Worm (Caenorhabditis elegans) whole organism, late embryonic: ENCODE measurements around the gene rnp-7.
A peak's percentile ranks its signal among the peaks of the same experiment; 100 is the strongest.

Experiments
- C38D4.7 ChIP-seq: fragments of 200-800 bp; sonication (Bioruptor generic); optimal IDR thresholded peaks from 2 replicates; lab custom pipeline; 2018; ENCODE audit warnings: mild to moderate bottlenecking, missing genetic modification characterization, moderate library complexity, missing compliant biosample characterization
- K02D7.2 ChIP-seq: sonication (generic microtip); optimal IDR thresholded peaks from 2 replicates; lab custom pipeline; 2017; ENCODE audit warnings: mild to moderate bottlenecking, missing genetic modification characterization, missing compliant biosample characterization
- Y22D7AL.16 ChIP-seq: sonication (generic microtip); optimal IDR thresholded peaks from 2 replicates; lab custom pipeline; 2016; ENCODE audit warnings: missing genetic modification characterization, missing compliant biosample characterization
- ahr-1 ChIP-seq: sonication (generic microtip); optimal IDR thresholded peaks from 2 replicates; lab custom pipeline; 2016; ENCODE audit warnings: missing genetic modification characterization, missing compliant biosample characterization
- ceh-14 ChIP-seq: sonication (generic microtip); optimal IDR thresholded peaks from 2 replicates; lab custom pipeline; 2016; ENCODE audit warnings: missing genotype, missing genetic modification characterization, missing compliant biosample characterization
- ceh-19 ChIP-seq: fragments of 200-800 bp; sonication (Bioruptor generic); optimal IDR thresholded peaks from 2 replicates; lab custom pipeline; 2018; ENCODE audit warnings: mild to moderate bottlenecking, missing genetic modification characterization, missing compliant biosample characterization
- ceh-24 ChIP-seq: sonication (generic microtip); optimal IDR thresholded peaks from 2 replicates; lab custom pipeline; 2016; ENCODE audit warnings: mild to moderate bottlenecking, missing genetic modification characterization, missing compliant biosample characterization
- ceh-34 ChIP-seq: sonication (generic microtip); optimal IDR thresholded peaks from 2 replicates; lab custom pipeline; 2016; ENCODE audit warnings: mild to moderate bottlenecking, missing genetic modification characterization, missing compliant biosample characterization
- ceh-45 ChIP-seq: fragments of 200-800 bp; sonication (Bioruptor generic); IDR thresholded peaks from 2 replicates; pipeline ENCODE4 v1.3.6; 2022; ENCODE audit warnings: missing genetic modification reagents, missing genetic modification characterization, missing compliant biosample characterization
- ceh-48 ChIP-seq: sonication (generic microtip); optimal IDR thresholded peaks from 2 replicates; lab custom pipeline; 2016; ENCODE audit warnings: missing genetic modification characterization, inconsistent platforms, missing compliant biosample characterization
- ceh-6 ChIP-seq: fragments of 200-800 bp; sonication (Bioruptor generic); optimal IDR thresholded peaks from 2 replicates; lab custom pipeline; 2018; ENCODE audit warnings: mild to moderate bottlenecking, missing genetic modification characterization, missing compliant biosample characterization
- che-1 ChIP-seq: sonication (generic microtip); optimal IDR thresholded peaks from 2 replicates; lab custom pipeline; 2016; ENCODE audit warnings: mild to moderate bottlenecking, missing genetic modification characterization, missing compliant biosample characterization
- dve-1 ChIP-seq: sonication (generic microtip); optimal IDR thresholded peaks from 2 replicates; lab custom pipeline; 2017; ENCODE audit warnings: antibody characterized with exemption, mild to moderate bottlenecking, missing genetic modification characterization, missing compliant biosample characterization
- elt-4 ChIP-seq: sonication (generic microtip); optimal IDR thresholded peaks from 2 replicates; lab custom pipeline; 2016; ENCODE audit warnings: missing genetic modification characterization, missing compliant biosample characterization
- ets-4 ChIP-seq: sonication (generic microtip); optimal IDR thresholded peaks from 2 replicates; lab custom pipeline; 2016; ENCODE audit warnings: missing genetic modification characterization, missing compliant biosample characterization
- fax-1 ChIP-seq: sonication (generic microtip); optimal IDR thresholded peaks from 2 replicates; lab custom pipeline; 2016; ENCODE audit warnings: missing genotype, missing genetic modification characterization, missing compliant biosample characterization
- fkh-10 ChIP-seq: fragments of 150-350 bp; optimal IDR thresholded peaks from 2 replicates; lab custom pipeline; 2014; ENCODE audit warnings: missing biosample characterization, missing genetic modification reagents, missing genetic modification characterization
- fkh-6 ChIP-seq: sonication (generic microtip); optimal IDR thresholded peaks from 2 replicates; lab custom pipeline; 2016; ENCODE audit warnings: missing genetic modification characterization, missing compliant biosample characterization
- hlh-13 ChIP-seq: fragments of 200-800 bp; sonication (Bioruptor generic); optimal IDR thresholded peaks from 2 replicates; lab custom pipeline; 2018; ENCODE audit warnings: mild to moderate bottlenecking, missing genetic modification characterization, missing compliant biosample characterization
- hlh-6 ChIP-seq: sonication (generic microtip); optimal IDR thresholded peaks from 2 replicates; lab custom pipeline; 2016; ENCODE audit warnings: missing genotype, missing genetic modification characterization, missing compliant biosample characterization
- lim-6 ChIP-seq: sonication (generic microtip); optimal IDR thresholded peaks from 2 replicates; lab custom pipeline; 2016; ENCODE audit warnings: missing genetic modification characterization, missing compliant biosample characterization
- nfya-1 ChIP-seq: sonication (generic microtip); optimal IDR thresholded peaks from 2 replicates; lab custom pipeline; 2017; ENCODE audit warnings: missing genetic modification characterization, mild to moderate bottlenecking, missing compliant biosample characterization, antibody characterized with exemption, moderate library complexity
- nhr-11 ChIP-seq: fragments of 150-350 bp; optimal IDR thresholded peaks from 2 replicates; lab custom pipeline; 2014; ENCODE audit warnings: missing biosample characterization, missing genetic modification characterization
- npax-4 ChIP-seq: sonication (generic microtip); optimal IDR thresholded peaks from 2 replicates; lab custom pipeline; 2016; ENCODE audit warnings: missing genetic modification characterization, missing compliant biosample characterization
- odd-2 ChIP-seq: sonication (generic microtip); optimal IDR thresholded peaks from 2 replicates; lab custom pipeline; 2017; ENCODE audit warnings: antibody characterized with exemption, mild to moderate bottlenecking, missing genetic modification characterization, missing compliant biosample characterization
- pag-3 ChIP-seq: sonication (generic microtip); optimal IDR thresholded peaks from 2 replicates; lab custom pipeline; 2016; ENCODE audit warnings: missing compliant biosample characterization, missing genetic modification characterization, borderline replicate concordance
- pax-1 ChIP-seq: fragments of 150-350 bp; optimal IDR thresholded peaks from 2 replicates; lab custom pipeline; 2014; ENCODE audit warnings: missing biosample characterization, missing genetic modification characterization
- pha-2 ChIP-seq: sonication (generic microtip); optimal IDR thresholded peaks from 2 replicates; lab custom pipeline; 2017; ENCODE audit warnings: mild to moderate bottlenecking, missing genetic modification characterization, missing compliant biosample characterization
- rnt-1 ChIP-seq: sonication (generic microtip); optimal IDR thresholded peaks from 2 replicates; lab custom pipeline; 2016; ENCODE audit warnings: missing genetic modification characterization, missing compliant biosample characterization
- sdc-2 ChIP-seq: sonication (generic microtip); optimal IDR thresholded peaks from 2 replicates; lab custom pipeline; 2016; ENCODE audit warnings: missing genotype, missing genetic modification characterization, missing compliant biosample characterization
- sox-4 ChIP-seq: sonication (generic microtip); optimal IDR thresholded peaks from 2 replicates; lab custom pipeline; 2017; ENCODE audit warnings: mild to moderate bottlenecking, missing genetic modification characterization, inconsistent platforms, missing compliant biosample characterization
- syd-9 ChIP-seq: sonication (generic microtip); optimal IDR thresholded peaks from 2 replicates; lab custom pipeline; 2016; ENCODE audit warnings: mild to moderate bottlenecking, missing genetic modification characterization, moderate library complexity, missing compliant biosample characterization
- unc-3 ChIP-seq, 2 experiments: fragments of 200-800 bp in 1 of 2; sonication (Bioruptor generic) in 1 of 2; sonication (generic microtip) in 1 of 2; conservative IDR thresholded peaks in 1 of 2; optimal IDR thresholded peaks in 1 of 2; 2 replicates each; pipeline versions ENCODE4 v1.3.6 to Lab custom; 2016 to 2022; ENCODE audit warnings: missing compliant biosample characterization in 2 of 2, missing genetic modification characterization in 2 of 2, missing genetic modification reagents in 1 of 2
- unc-42 ChIP-seq: sonication (generic microtip); optimal IDR thresholded peaks from 2 replicates; lab custom pipeline; 2016; ENCODE audit warnings: missing genotype, missing genetic modification characterization, missing compliant biosample characterization
- unc-86 ChIP-seq: sonication (generic microtip); optimal IDR thresholded peaks from 2 replicates; lab custom pipeline; 2016; ENCODE audit warnings: missing genetic modification characterization, missing compliant biosample characterization

Gene rnp-7

DNA sequence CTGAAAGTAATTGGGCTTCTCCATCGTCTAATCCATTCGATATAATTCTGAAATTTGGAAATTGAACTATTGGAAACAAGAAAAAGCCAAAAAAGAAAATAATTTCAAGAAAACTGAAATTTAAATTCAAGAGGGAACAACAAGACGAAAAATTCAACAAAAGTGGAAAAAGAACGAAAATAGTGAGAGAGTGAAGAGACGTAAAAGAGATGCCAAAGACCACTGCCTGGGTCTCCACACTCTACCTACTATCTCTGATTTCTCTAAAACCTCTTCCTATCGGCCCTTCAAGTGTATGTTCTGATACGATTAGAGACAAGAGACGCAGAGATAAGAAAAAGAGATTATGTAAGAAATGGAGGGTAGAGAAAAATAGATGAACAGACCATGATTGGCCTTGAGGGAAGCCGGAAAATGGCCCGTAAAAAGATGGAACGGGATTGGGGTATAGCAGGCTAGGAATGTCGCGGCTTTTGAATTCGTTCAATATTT, 7.2 kb downstream of the rnp-7 start, which contains the start of gene ogt-1 (continued):
- TF ChIP-seq pax-1 (peak; percentile 79), elt-4 (no peak), unc-3 (GFP tag; conservative IDR thresholded peaks at IDR 0.05; lab: Robert Waterston, UW) (no peak), unc-3 (tag; optimal IDR thresholded peaks at IDR 0.05; lab: Kevin White, UChicago) (no peak), odd-2 (tag; lab: Kevin White, UChicago) (no peak), ceh-34 (tag; lab: Kevin White, UChicago) (no peak), fkh-10 (GFP tag; lab: Kevin White, UChicago) (no peak), ceh-6 (no peak), npax-4 (tag; lab: Kevin White, UChicago) (no peak), hlh-6 (tag; lab: Kevin White, UChicago) (no peak), fax-1 (no peak), ahr-1 (tag; lab: Kevin White, UChicago) (no peak), ceh-19 (GFP tag; lab: Kevin White, UChicago) (no peak), unc-86 (tag; lab: Kevin White, UChicago) (no peak), fkh-6 (tag; lab: Kevin White, UChicago) (no peak), nhr-11 (tag; lab: Kevin White, UChicago) (no peak), sdc-2 (tag; lab: Kevin White, UChicago) (no peak), pha-2 (no peak), lim-6 (tag; lab: Kevin White, UChicago) (no peak), K02D7.2 (tag; lab: Kevin White, UChicago) (no peak), sox-4 (tag; lab: Kevin White, UChicago) (no peak), dve-1 (peak; percentile 12), nfya-1 (peak; percentile 93), ceh-45 (no peak), che-1 (tag; lab: Kevin White, UChicago) (no peak), pag-3 (tag; lab: Kevin White, UChicago) (no peak)
- TF ChIP-seq, all 69 proteins: peak for 9

DNA sequence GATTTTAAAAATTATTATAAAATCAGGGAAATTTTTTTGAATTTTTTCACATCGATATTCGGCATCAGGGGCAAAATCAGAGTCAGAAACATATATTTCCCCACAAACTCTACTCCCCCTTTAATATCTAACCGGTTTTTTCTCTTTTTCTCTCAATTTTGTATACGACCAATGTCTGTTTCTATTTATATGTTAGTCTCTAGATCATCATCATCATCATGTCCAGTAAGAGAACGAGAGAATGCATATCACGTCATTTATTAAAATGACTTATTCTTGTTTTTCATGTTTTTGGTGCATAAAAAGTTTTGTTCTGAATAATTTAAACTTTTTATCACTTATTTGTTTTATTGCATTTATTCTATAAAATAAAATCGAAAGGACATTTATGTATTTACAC, 8.4 kb downstream of the rnp-7 start:
- no peak for TF ChIP-seq syd-9 (tag; lab: Kevin White, UChicago)
- no peak for TF ChIP-seq unc-86 (tag; lab: Kevin White, UChicago)
- no peak for TF ChIP-seq pag-3 (tag; lab: Kevin White, UChicago)
- no peak for TF ChIP-seq npax-4 (tag; lab: Kevin White, UChicago)
- TF ChIP-seq ceh-14 (tag; lab: Kevin White, UChicago), result no peak
- no peak for TF ChIP-seq nhr-11 (tag; lab: Kevin White, UChicago)
- no peak for TF ChIP-seq ceh-48 (tag; lab: Kevin White, UChicago)

DNA sequence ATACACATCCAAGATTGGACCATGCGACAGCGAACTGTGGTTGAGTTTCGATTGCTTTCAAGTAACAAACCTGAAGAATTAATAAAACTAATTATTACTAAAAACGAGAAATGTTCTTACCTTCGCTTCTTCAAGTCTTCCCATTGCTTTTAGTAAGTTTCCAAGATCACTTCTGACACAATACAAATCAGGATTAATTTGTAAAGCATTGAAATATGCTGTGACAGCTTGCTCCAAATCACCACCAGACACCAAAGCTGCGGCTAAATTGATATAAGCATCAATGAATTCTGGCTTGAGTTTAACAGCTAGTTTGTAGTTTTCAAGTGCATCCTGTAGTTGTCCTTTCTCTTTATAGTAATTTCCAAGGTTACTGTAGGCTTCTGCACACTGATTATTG, 10.8 kb downstream of the rnp-7 start:
- no peak for TF ChIP-seq ets-4

DNA sequence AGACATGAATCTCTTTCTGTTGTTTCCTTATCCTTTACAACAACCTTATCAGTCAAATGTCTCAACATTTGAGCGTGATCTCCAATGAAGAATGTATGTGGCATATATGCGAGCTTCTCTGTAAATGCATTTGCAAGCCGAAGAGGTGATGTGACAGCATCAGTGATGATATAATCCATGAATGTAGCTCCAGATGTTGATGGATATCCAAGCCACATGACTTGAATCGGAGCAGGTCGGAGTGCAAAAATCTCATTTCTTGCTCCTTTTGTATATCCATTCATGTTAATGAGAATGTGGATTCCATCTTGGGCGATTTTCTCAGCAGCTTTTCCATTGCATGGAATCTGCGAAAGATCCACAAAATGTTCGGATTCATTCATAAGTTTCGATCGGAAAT, 12.8 kb downstream of the rnp-7 start:
- no peak for TF ChIP-seq rnt-1 (tag; lab: Kevin White, UChicago)
- TF ChIP-seq ceh-24 (tag; lab: Kevin White, UChicago), result no peak
- TF ChIP-seq hlh-6 (tag; lab: Kevin White, UChicago), result no peak
- no peak for TF ChIP-seq C38D4.7 (GFP tag; lab: Kevin White, UChicago)
- TF ChIP-seq hlh-13, result no peak
- no peak for TF ChIP-seq Y22D7AL.16 (tag; lab: Kevin White, UChicago)
- no peak for TF ChIP-seq pag-3 (tag; lab: Kevin White, UChicago)
- TF ChIP-seq unc-42 (tag; lab: Kevin White, UChicago), result no peak
- TF ChIP-seq sox-4 (tag; lab: Kevin White, UChicago), result no peak
- TF ChIP-seq, all 69 proteins: peak for 0
